Worm (Caenorhabditis elegans): Measurements from ENCODE around the gene Y39G8C.2.

DNA sequence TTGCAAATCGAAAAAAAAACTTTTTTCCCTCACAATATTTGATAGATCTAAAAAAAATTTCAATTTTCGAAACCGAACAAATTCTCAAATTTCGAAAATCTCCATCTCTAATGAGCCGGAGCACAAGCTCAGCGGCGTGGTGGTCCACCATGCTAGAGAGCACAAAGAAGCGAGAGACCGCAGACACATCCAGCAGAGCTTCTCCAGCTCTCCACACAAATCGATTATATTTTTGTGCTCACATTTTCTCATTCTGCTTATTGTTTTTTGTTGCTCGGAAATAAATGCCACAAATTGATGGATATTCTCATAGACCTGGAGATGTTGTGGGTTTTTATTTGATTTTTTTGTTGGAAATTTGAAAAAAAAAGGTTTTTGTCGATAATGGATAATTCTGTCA is 4.7 kb upstream of the Y39G8C.2 start:
- no peak for TF ChIP-seq elt-1 (tag; optimal IDR thresholded peaks at IDR 0.05)
- TF ChIP-seq ceh-82 (tag; optimal IDR thresholded peaks at IDR 0.05): no peak
